Worm (Caenorhabditis elegans) whole organism, mixed stage, embryonic: ENCODE results near the gene pitr-5.

Experiments
- elt-1 ChIP-seq: sonication (generic microtip); optimal IDR thresholded peaks from 2 replicates; lab custom pipeline; 2017; ENCODE audit warnings: missing genetic modification characterization, mild to moderate bottlenecking, missing compliant biosample characterization, antibody characterized with exemption, moderate library complexity, borderline replicate concordance; ENCODE audit not compliant: insufficient read depth
- elt-3 ChIP-seq: fragments of 150-350 bp; optimal IDR thresholded peaks from 2 replicates; lab custom pipeline; 2014; ENCODE audit warnings: missing biosample characterization, missing genetic modification characterization
- flh-1 ChIP-seq: fragments of 200-800 bp; sonication (Bioruptor generic); optimal IDR thresholded peaks from 2 replicates; lab custom pipeline; 2018; ENCODE audit warnings: mild to moderate bottlenecking, missing genetic modification characterization, moderate library complexity, missing compliant biosample characterization
- hlh-1 ChIP-seq: fragments of 150-350 bp; optimal IDR thresholded peaks from 2 replicates; lab custom pipeline; 2014; ENCODE audit warnings: missing biosample characterization, missing genetic modification reagents, missing genetic modification characterization
- lin-13 ChIP-seq: fragments of 150-350 bp; optimal IDR thresholded peaks from 2 replicates; lab custom pipeline; 2014; ENCODE audit warnings: missing biosample characterization, missing genetic modification characterization
- mep-1 ChIP-seq: fragments of 150-350 bp; optimal IDR thresholded peaks from 2 replicates; lab custom pipeline; 2017; ENCODE audit warnings: missing biosample characterization, missing genetic modification reagents, missing genetic modification characterization, inconsistent platforms
- mls-2 ChIP-seq: sonication (generic microtip); optimal IDR thresholded peaks from 2 replicates; lab custom pipeline; 2016; ENCODE audit warnings: mild to moderate bottlenecking, missing genetic modification characterization, moderate library complexity, missing compliant biosample characterization
- nhr-12 ChIP-seq: fragments of 150-350 bp; optimal IDR thresholded peaks from 2 replicates; lab custom pipeline; 2014; ENCODE audit warnings: missing biosample characterization, missing genetic modification characterization
- nhr-28 ChIP-seq: fragments of 150-350 bp; optimal IDR thresholded peaks from 2 replicates; lab custom pipeline; 2014; ENCODE audit warnings: missing biosample characterization, missing genetic modification characterization
- ztf-11 ChIP-seq: fragments of 150-350 bp; optimal IDR thresholded peaks from 2 replicates; lab custom pipeline; 2014; ENCODE audit warnings: missing biosample characterization, missing genetic modification characterization

ce11 chrV:7157089-7157488, 27.6 kb upstream of the pitr-5 start, which contains the start of gene ugt-39:
- TF ChIP-seq mls-2 (no peak), lin-13 (no peak), nhr-28 (tag; lab: Kevin White, UChicago) (no peak), mep-1 (tag; lab: Kevin White, UChicago) (no peak), flh-1 (no peak), elt-3 (tag; lab: Kevin White, UChicago) (no peak), elt-1 (tag; lab: Kevin White, UChicago) (no peak), hlh-1 (no peak), nhr-12 (tag; lab: Kevin White, UChicago) (no peak), ztf-11 (no peak)
